Worm (Caenorhabditis elegans): ENCODE measurements around the gene Y57G11C.1131.

Y57G11C.1131 gene

ce11 chrIV:14883812-14884211, 49.0 kb upstream of the Y57G11C.1131 start (continued):
- TF ChIP-seq egl-43 (GFP tag; IDR thresholded peaks at IDR 0.05): no peak
- TF ChIP-seq tag-97 (GFP tag; IDR thresholded peaks at IDR 0.05): no peak
- no peak; the same call in 1 of the 2 replicates for TF ChIP-seq lin-1 (GFP tag; IDR thresholded peaks at IDR 0.05)
- no peak for TF ChIP-seq dpl-1 (GFP tag; optimal IDR thresholded peaks at IDR 0.05)
- TF ChIP-seq mep-1 (tag; optimal IDR thresholded peaks at IDR 0.05): peak; percentile 8
- no peak for TF ChIP-seq lin-38 (GFP tag; IDR thresholded peaks at IDR 0.05)
- no peak for TF ChIP-seq arid-1 (GFP tag; conservative IDR thresholded peaks at IDR 0.05)
- no peak for TF ChIP-seq zip-11 (GFP tag; IDR thresholded peaks at IDR 0.05)
- TF ChIP-seq nhr-237 (tag; optimal IDR thresholded peaks at IDR 0.05): no peak
- TF ChIP-seq nhr-77 (tag; optimal IDR thresholded peaks at IDR 0.05): peak; percentile 3
- TF ChIP-seq madf-9 (GFP tag; conservative IDR thresholded peaks at IDR 0.05): no peak
- no peak for TF ChIP-seq madf-5 (GFP tag; IDR thresholded peaks at IDR 0.05)
- TF ChIP-seq ztf-11 (tag; optimal IDR thresholded peaks at IDR 0.05): no peak
- no peak for TF ChIP-seq snpc-4 (tag; optimal IDR thresholded peaks at IDR 0.05)
- TF ChIP-seq fkh-10 (GFP tag; optimal IDR thresholded peaks at IDR 0.05): no peak
- no peak for TF ChIP-seq nhr-42 (GFP tag; IDR thresholded peaks at IDR 0.05)
- no peak for TF ChIP-seq hlh-30 (tag; optimal IDR thresholded peaks at IDR 0.05; ENCODE audit: insufficient read depth)
- TF ChIP-seq ceh-62 (tag; optimal IDR thresholded peaks at IDR 0.05): no peak
- no peak for TF ChIP-seq lir-3 (tag; optimal IDR thresholded peaks at IDR 0.05)
- TF ChIP-seq spr-1 (tag; optimal IDR thresholded peaks at IDR 0.05): no peak
- TF ChIP-seq Y105C5A.15 (GFP tag; IDR thresholded peaks at IDR 0.05): no peak
- no peak for TF ChIP-seq lin-13 (GFP tag; optimal IDR thresholded peaks at IDR 0.05)
- no peak for TF ChIP-seq daf-16 (GFP tag; optimal IDR thresholded peaks at IDR 0.05)
- peak; percentile 91 for TF ChIP-seq daf-16 (tag; optimal IDR thresholded peaks at IDR 0.05)
- TF ChIP-seq zfp-3 (GFP tag; conservative IDR thresholded peaks at IDR 0.05): no peak
- TF ChIP-seq mxl-3 (GFP tag; optimal IDR thresholded peaks at IDR 0.05): no peak
- TF ChIP-seq cey-2 (tag; optimal IDR thresholded peaks at IDR 0.05; ENCODE audit: borderline replicate concordance, insufficient read depth): no peak
- TF ChIP-seq nhr-41 (GFP tag; IDR thresholded peaks at IDR 0.05): no peak
- TF ChIP-seq zfp-2 (tag; optimal IDR thresholded peaks at IDR 0.05): no peak
- TF ChIP-seq hif-1 (tag; optimal IDR thresholded peaks at IDR 0.05): peak in 1 of 2 experiments; percentile 81
- no peak for TF ChIP-seq zip-2 (tag; optimal IDR thresholded peaks at IDR 0.05)
- TF ChIP-seq nhr-11 (tag; optimal IDR thresholded peaks at IDR 0.05): no peak
- TF ChIP-seq T26A8.4 (GFP tag; IDR thresholded peaks at IDR 0.05): no peak
- TF ChIP-seq Y5F2A.4 (GFP tag; optimal IDR thresholded peaks at IDR 0.05): no peak
- TF ChIP-seq ceh-28 (tag; optimal IDR thresholded peaks at IDR 0.05): no peak
- no peak for TF ChIP-seq ceh-32 (tag; optimal IDR thresholded peaks at IDR 0.05; ENCODE audit: poor library complexity)
- TF ChIP-seq T20F7.1 (GFP tag; optimal IDR thresholded peaks at IDR 0.05): no peak
- peak; percentile 79 for TF ChIP-seq nhr-28 (tag; optimal IDR thresholded peaks at IDR 0.05)
- TF ChIP-seq pha-4 (GFP tag; IDR thresholded peaks at IDR 0.05): no peak
- no peak for TF ChIP-seq pha-4 (tag; optimal IDR thresholded peaks at IDR 0.05)
- no peak for TF ChIP-seq snpc-1.2 (GFP tag; IDR thresholded peaks at IDR 0.05)
- no peak for TF ChIP-seq lim-7 (GFP tag; IDR thresholded peaks at IDR 0.05)
- no peak for TF ChIP-seq Y48G9A.11 (GFP tag; IDR thresholded peaks at IDR 0.05)
- no peak for TF ChIP-seq F26F4.8 (GFP tag; conservative IDR thresholded peaks at IDR 0.05)
- no peak for TF ChIP-seq mes-2 (tag; optimal IDR thresholded peaks at IDR 0.05; ENCODE audit: poor library complexity, severe bottlenecking)
- no peak for TF ChIP-seq vab-7 (GFP tag; IDR thresholded peaks at IDR 0.05)
- no peak for TF ChIP-seq duxl-1 (tag; optimal IDR thresholded peaks at IDR 0.05; ENCODE audit: poor library complexity)
- no peak for TF ChIP-seq ceh-44 (GFP tag; IDR thresholded peaks at IDR 0.05)
- TF ChIP-seq nhr-10 (tag; optimal IDR thresholded peaks at IDR 0.05): no peak
- TF ChIP-seq zag-1 (tag; optimal IDR thresholded peaks at IDR 0.05): no peak
- no peak for TF ChIP-seq daf-12 (tag; optimal IDR thresholded peaks at IDR 0.05)
- no peak for TF ChIP-seq unc-130 (GFP tag; optimal IDR thresholded peaks at IDR 0.05)
- no peak for TF ChIP-seq hmg-1.1 (GFP tag; IDR thresholded peaks at IDR 0.05)

Measured in whole organism, L4 larva.